Worm (Caenorhabditis elegans): ENCODE measurements around the gene C03C10.7.

The C03C10.7 gene

DNA sequence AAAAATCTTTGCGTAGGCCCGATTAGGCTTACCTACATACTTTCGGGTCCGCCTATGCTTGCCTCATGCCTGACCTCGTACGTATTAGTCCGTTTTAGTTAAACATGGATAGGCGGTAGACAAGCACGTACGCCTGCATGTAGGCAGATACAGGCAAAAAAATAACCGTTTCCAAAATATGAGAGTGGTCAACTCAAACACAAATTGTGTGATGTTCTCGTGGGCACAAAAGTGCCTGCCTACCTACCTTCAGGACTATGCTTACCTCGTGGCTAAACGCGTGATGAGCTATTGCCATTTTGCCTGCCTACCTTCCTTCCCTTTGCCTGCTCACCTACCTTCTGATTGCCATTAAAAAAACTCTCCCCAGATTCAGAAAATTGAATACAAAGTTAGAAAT is 10.8 kb downstream of the C03C10.7 start:
- TF ChIP-seq hmbx-1 (tag; optimal IDR thresholded peaks at IDR 0.05): no peak
- TF ChIP-seq tbx-11 (GFP tag; IDR thresholded peaks at IDR 0.05): no peak
- no peak for TF ChIP-seq hnd-1 (tag; optimal IDR thresholded peaks at IDR 0.05)

DNA sequence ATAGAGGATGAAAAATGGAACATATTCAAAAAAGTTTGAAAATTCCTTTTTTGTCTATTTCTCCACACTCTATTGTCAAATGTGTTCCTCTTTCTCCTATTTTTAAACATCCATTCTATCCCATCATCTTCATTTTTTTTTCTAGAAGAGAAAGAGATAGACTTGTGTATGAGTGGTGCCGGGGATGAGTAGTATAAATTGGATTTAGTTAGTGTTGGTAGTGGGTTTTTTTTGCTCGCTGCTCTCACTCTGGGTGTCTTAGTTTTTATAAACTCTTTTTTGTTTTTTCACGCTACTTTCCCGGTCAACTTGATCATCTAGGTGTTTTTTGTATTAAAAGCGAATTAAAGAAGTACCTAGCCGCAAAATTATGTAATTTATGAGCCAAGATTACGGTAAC is 11.4 kb downstream of the C03C10.7 start:
- TF ChIP-seq tbx-11 (GFP tag; IDR thresholded peaks at IDR 0.05): no peak
- TF ChIP-seq flt-1 (GFP tag; IDR thresholded peaks at IDR 0.05): no peak
- TF ChIP-seq sea-1 (GFP tag; conservative IDR thresholded peaks at IDR 0.05): no peak

DNA sequence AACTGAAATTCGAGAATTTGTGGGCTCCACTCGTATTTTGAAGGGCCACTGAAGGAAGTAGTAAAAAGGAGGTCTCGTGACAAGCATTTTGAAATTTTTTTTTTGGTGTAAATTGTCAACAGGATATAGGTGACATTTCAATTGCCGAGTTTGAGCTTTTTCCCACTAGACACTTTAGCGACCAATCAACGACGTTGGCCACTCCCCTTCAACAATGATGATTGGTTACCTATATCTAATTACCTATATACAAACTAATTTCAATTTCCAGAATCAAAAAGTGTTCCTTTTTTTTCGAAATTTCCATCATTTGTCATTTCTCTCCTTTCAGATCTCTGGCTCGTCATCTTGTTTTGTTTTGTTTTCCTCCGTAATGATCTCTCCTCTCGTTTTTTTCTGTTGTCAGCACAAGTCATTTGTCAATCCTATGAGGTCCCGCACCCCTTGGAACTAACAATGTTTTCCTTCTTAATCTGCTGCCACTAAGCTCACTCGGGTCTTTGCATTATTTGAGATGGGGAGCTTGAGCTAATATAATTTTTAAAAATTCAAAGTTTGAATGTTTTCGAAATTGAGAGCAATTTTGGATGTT is 12.2 kb downstream of the C03C10.7 start:
- TF ChIP-seq ets-7 (tag; optimal IDR thresholded peaks at IDR 0.05): no peak
- TF ChIP-seq B0310.2 (tag; optimal IDR thresholded peaks at IDR 0.05): no peak
- TF ChIP-seq tbx-37 (GFP tag; conservative IDR thresholded peaks at IDR 0.05): no peak
- no peak for TF ChIP-seq pes-1 (GFP tag; IDR thresholded peaks at IDR 0.05)
- no peak for TF ChIP-seq F13C5.2 (tag; optimal IDR thresholded peaks at IDR 0.05)
- TF ChIP-seq flt-1 (GFP tag; IDR thresholded peaks at IDR 0.05): no peak
- TF ChIP-seq ceh-36 (tag; optimal IDR thresholded peaks at IDR 0.05): no peak

DNA sequence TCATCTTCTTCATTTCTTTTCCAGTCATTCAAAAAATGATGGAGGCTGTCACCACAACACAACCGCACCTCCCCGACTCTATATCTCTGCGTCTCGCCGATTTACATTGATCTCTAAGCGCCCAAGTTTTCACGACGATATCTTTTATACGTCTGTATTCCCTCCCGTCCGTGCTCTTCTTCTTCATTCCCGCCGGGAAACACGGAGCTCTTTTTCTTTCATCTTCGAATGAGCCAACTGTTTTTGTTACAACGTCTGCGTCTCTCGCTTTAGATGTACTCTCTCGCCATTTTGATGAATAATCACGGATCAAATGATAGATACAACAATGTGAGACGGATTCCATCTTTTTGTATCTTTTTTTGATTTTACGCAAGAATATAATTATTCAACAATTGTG is 17.7 kb downstream of the C03C10.7 start:
- TF ChIP-seq tra-4 (tag; optimal IDR thresholded peaks at IDR 0.05) (no peak), hmg-4 (GFP tag; optimal IDR thresholded peaks at IDR 0.05) (no peak), ceh-36 (tag; optimal IDR thresholded peaks at IDR 0.05) (no peak), ets-7 (tag; optimal IDR thresholded peaks at IDR 0.05) (no peak), B0310.2 (tag; optimal IDR thresholded peaks at IDR 0.05) (no peak), tbx-37 (GFP tag; conservative IDR thresholded peaks at IDR 0.05) (no peak), ama-1 (optimal IDR thresholded peaks at IDR 0.05) (no peak), aly-1 (tag; optimal IDR thresholded peaks at IDR 0.05) (no peak), scrt-1 (GFP tag; IDR thresholded peaks at IDR 0.05) (no peak), ceh-13 (GFP tag; optimal IDR thresholded peaks at IDR 0.05) (no peak), tbx-11 (GFP tag; IDR thresholded peaks at IDR 0.05) (no peak), flt-1 (GFP tag; IDR thresholded peaks at IDR 0.05) (no peak), pes-1 (GFP tag; IDR thresholded peaks at IDR 0.05) (no peak), F13C5.2 (tag; optimal IDR thresholded peaks at IDR 0.05) (no peak), hnd-1 (tag; optimal IDR thresholded peaks at IDR 0.05) (no peak), hmbx-1 (tag; optimal IDR thresholded peaks at IDR 0.05) (no peak)

- TF ChIP-seq ceh-13 (GFP tag; optimal IDR thresholded peaks at IDR 0.05): no peak
- no peak for TF ChIP-seq aly-1 (tag; optimal IDR thresholded peaks at IDR 0.05)
- TF ChIP-seq flt-1 (GFP tag; IDR thresholded peaks at IDR 0.05): no peak
- TF ChIP-seq tbx-11 (GFP tag; IDR thresholded peaks at IDR 0.05): no peak
- no peak for TF ChIP-seq ceh-36 (tag; optimal IDR thresholded peaks at IDR 0.05)
- no peak for TF ChIP-seq F13C5.2 (tag; optimal IDR thresholded peaks at IDR 0.05)
Measured at ce11 chrIII:4115085-4115484, 19.2 kb downstream of the C03C10.7 start, which contains the start of gene unc-103. Gene unc-103, plus strand, starts transcription at chrIII:4115385.

DNA sequence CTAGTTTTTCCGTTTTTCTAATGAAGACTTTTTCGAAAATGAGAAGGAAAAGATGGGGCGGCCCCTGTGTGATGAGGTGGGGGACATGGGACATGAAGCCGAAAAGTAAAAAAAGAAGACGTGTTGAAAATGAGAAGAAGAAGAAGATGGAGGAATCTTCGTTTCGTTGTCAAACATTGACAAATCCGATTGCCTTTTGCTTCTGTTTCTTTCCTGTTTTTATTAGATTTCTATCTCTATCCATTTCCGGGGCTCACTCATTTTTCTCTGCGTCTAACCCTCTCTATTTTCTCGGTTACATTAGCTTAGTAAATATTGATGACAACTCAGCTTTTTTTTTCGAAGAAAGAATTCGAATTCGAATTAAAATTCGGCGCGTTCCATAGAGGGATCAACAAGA is 23.9 kb downstream of the C03C10.7 start:
- no peak for TF ChIP-seq ama-1 (optimal IDR thresholded peaks at IDR 0.05)
- no peak for TF ChIP-seq B0310.2 (tag; optimal IDR thresholded peaks at IDR 0.05)
- TF ChIP-seq tbx-37 (GFP tag; conservative IDR thresholded peaks at IDR 0.05): no peak
- TF ChIP-seq ets-7 (tag; optimal IDR thresholded peaks at IDR 0.05): no peak
- no peak for TF ChIP-seq aly-1 (tag; optimal IDR thresholded peaks at IDR 0.05)
- no peak for TF ChIP-seq flt-1 (GFP tag; IDR thresholded peaks at IDR 0.05)

ce11 chrIII:4120386-4120785 is 24.5 kb downstream of the C03C10.7 start:
- TF ChIP-seq scrt-1 (GFP tag; IDR thresholded peaks at IDR 0.05) (no peak), aly-1 (tag; optimal IDR thresholded peaks at IDR 0.05) (no peak), tbx-37 (GFP tag; conservative IDR thresholded peaks at IDR 0.05) (no peak), ets-7 (tag; optimal IDR thresholded peaks at IDR 0.05) (no peak), B0310.2 (tag; optimal IDR thresholded peaks at IDR 0.05) (no peak), sea-1 (GFP tag; conservative IDR thresholded peaks at IDR 0.05) (no peak), hmg-4 (GFP tag; optimal IDR thresholded peaks at IDR 0.05) (no peak), ama-1 (optimal IDR thresholded peaks at IDR 0.05) (no peak), ceh-36 (tag; optimal IDR thresholded peaks at IDR 0.05) (no peak), pes-1 (GFP tag; IDR thresholded peaks at IDR 0.05) (no peak), hnd-1 (tag; optimal IDR thresholded peaks at IDR 0.05) (no peak), tbx-11 (GFP tag; IDR thresholded peaks at IDR 0.05) (no peak), tra-4 (tag; optimal IDR thresholded peaks at IDR 0.05) (no peak), hmbx-1 (tag; optimal IDR thresholded peaks at IDR 0.05) (no peak), flt-1 (GFP tag; IDR thresholded peaks at IDR 0.05) (no peak), F13C5.2 (tag; optimal IDR thresholded peaks at IDR 0.05) (no peak), ceh-13 (GFP tag; optimal IDR thresholded peaks at IDR 0.05) (no peak)

DNA sequence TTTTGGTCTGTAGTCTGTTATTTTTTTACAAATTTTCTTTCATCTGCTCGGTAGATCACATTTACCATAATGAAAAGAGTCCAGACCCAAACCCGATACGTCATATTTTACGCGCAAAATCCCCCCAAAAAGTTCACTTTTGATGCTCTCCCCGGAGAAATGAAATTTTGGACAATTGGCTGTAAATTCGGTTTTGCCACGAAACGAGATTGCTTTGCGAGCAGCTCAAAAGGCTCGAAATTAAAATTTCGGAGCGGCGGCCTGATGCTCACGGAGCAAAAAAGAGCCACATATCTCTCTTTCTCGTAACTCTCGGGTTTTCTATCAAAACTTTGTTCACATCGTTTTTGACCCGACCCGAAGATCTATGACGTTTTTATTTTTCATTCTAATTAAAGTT is 27.4 kb downstream of the C03C10.7 start:
- no peak for TF ChIP-seq aly-1 (tag; optimal IDR thresholded peaks at IDR 0.05)
- TF ChIP-seq tra-4 (tag; optimal IDR thresholded peaks at IDR 0.05): no peak

- TF ChIP-seq sea-1 (GFP tag; conservative IDR thresholded peaks at IDR 0.05) (no peak), hmg-4 (GFP tag; optimal IDR thresholded peaks at IDR 0.05) (no peak), F13C5.2 (tag; optimal IDR thresholded peaks at IDR 0.05) (no peak), scrt-1 (GFP tag; IDR thresholded peaks at IDR 0.05) (no peak), flt-1 (GFP tag; IDR thresholded peaks at IDR 0.05) (no peak), B0310.2 (tag; optimal IDR thresholded peaks at IDR 0.05) (no peak), ets-7 (tag; optimal IDR thresholded peaks at IDR 0.05) (no peak), tra-4 (tag; optimal IDR thresholded peaks at IDR 0.05) (no peak), pes-1 (GFP tag; IDR thresholded peaks at IDR 0.05) (no peak), hmbx-1 (tag; optimal IDR thresholded peaks at IDR 0.05) (no peak), tbx-37 (GFP tag; conservative IDR thresholded peaks at IDR 0.05) (no peak), ceh-36 (tag; optimal IDR thresholded peaks at IDR 0.05) (no peak), aly-1 (tag; optimal IDR thresholded peaks at IDR 0.05) (no peak), tbx-11 (GFP tag; IDR thresholded peaks at IDR 0.05) (no peak), ama-1 (optimal IDR thresholded peaks at IDR 0.05) (no peak), ceh-13 (GFP tag; optimal IDR thresholded peaks at IDR 0.05) (no peak), hnd-1 (tag; optimal IDR thresholded peaks at IDR 0.05) (no peak)
Measured at ce11 chrIII:4123900-4124299, 28.1 kb downstream of the C03C10.7 start.

Measured in whole organism, early embryonic.